Fruit fly (Drosophila melanogaster) whole organism: Measurements from ENCODE around the gene mdu.

ENCODE experiments used
- CG8478 ChIP-seq: fragments of >200 bp; optimal IDR thresholded peaks from 2 replicates; lab custom pipeline; 2018; ENCODE audit warnings: inconsistent platforms
- Dll ChIP-seq: fragments of >200 bp; optimal IDR thresholded peaks from 2 replicates; lab custom pipeline; 2017
- psq ChIP-seq: fragments of >200 bp; optimal IDR thresholded peaks from 2 replicates; lab custom pipeline; 2017

DNA sequence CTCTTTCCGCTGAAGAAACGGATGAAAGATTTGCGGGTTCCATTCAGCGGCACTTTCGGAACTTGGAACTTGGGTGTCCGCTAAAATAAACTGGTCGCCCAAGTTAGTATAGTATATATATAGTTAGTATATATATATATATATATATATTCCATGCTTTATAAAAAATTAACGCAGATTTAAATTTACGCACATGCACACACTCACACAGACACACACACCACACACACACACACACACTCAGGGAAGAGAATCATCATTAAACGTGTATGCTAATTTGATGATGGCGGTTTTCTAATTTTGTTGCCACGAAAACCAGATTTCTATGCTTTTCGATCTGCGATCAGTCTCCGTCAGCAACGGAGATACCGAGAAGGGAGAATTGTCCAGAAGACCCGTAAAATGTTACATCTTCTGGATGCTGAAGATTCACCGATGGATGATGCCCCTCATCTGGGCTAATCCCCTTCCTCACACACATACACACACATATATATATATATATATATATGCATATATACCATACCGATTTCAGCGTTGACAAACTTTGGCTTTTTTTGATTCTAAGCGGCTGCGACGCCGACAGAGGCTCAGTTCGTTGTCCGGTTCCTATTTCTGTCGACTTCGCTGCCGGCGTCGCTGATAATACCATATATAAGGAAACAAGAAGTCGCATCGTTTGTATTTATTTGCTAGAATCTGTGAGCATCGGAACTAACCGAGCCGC lies 10.5 kb upstream of the mdu start, which contains the start of gene Cpr11A:
- no peak for TF ChIP-seq CG8478 (lab: Kevin White, UChicago)
- TF ChIP-seq Dll (lab: Kevin White, UChicago) = no peak
- no peak for TF ChIP-seq psq (lab: Kevin White, UChicago)
